Fruit fly (Drosophila melanogaster): ENCODE measurements around the gene Gmd.

The Gmd gene

DNA sequence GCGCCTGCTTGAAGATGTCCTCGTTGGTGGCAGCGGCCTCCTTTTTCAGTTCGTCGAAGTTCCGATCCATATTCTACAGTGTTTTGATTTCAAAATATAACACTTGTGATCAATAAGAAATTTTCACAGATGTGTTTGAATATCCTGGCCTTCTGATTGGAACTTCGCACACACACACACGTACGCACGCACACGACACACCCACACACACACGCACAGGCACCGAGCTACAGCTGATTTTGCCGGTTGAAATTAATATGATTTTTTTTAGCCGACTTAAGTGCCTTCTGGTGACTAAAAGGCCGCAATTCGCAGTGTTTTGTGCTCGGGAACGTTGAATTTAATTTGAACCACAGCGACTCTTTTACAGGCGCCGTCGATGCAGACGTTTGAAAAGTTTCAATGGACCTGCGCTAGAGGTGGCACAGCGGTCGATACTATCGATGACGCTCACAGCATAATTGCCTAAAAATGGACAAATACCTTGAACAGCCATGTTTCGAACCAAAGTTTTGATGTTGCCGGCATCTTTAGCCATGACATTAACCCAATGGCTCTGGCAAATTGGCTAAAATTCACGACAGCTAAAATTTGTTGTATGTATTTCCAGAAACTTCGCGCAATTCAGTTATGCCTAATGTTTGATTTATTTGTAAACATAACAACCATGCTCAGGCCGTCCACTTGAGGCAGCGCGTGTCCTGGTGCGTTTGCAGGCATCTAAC is 32.6 kb upstream of the Gmd start, which contains the start of gene Rtnl1 (continued):
- no peak for TF ChIP-seq CG17568 (GFP tag; optimal IDR thresholded peaks at IDR 0.05)
- TF ChIP-seq fd102C (GFP tag; optimal IDR thresholded peaks at IDR 0.05), result no peak
- TF ChIP-seq gt (GFP tag; IDR thresholded peaks at IDR 0.05), result no peak
- TF ChIP-seq jumu (GFP tag; optimal IDR thresholded peaks at IDR 0.05), result peak; percentile 72
- peak; percentile 11 for TF ChIP-seq ind (GFP tag; optimal IDR thresholded peaks at IDR 0.05)
- TF ChIP-seq Doc2 (GFP tag; IDR thresholded peaks at IDR 0.05), result no peak
- TF ChIP-seq corto (GFP tag; optimal IDR thresholded peaks at IDR 0.05), result no peak
- no peak for TF ChIP-seq CG1832 (GFP tag; optimal IDR thresholded peaks at IDR 0.05)
- TF ChIP-seq Meics (GFP tag; optimal IDR thresholded peaks at IDR 0.05), result no peak
- TF ChIP-seq Lpt (GFP tag; optimal IDR thresholded peaks at IDR 0.05), result no peak
- no peak for TF ChIP-seq Rx (GFP tag; IDR thresholded peaks at IDR 0.05)
- TF ChIP-seq wek (GFP tag; optimal IDR thresholded peaks at IDR 0.05), result no peak
- TF ChIP-seq B-H1 (GFP tag; IDR thresholded peaks at IDR 0.05), result no peak
- 0 out of 3 replicates have a peak, but pooled peaks have one; percentile 26 for TF ChIP-seq Aef1 (GFP tag; IDR thresholded peaks at IDR 0.05)
- no peak for TF ChIP-seq Fer2 (tag; optimal IDR thresholded peaks at IDR 0.05)
- TF ChIP-seq bcd (GFP tag; optimal IDR thresholded peaks at IDR 0.05), result no peak
- no peak for TF ChIP-seq D (optimal IDR thresholded peaks at IDR 0.05)
- no peak for TF ChIP-seq D (GFP tag; optimal IDR thresholded peaks at IDR 0.05)
- TF ChIP-seq CG32767 (GFP tag; IDR thresholded peaks at IDR 0.05), result no peak
- TF ChIP-seq CG16813 (GFP tag; IDR thresholded peaks at IDR 0.05; ENCODE audit: partially characterized antibody), result peak; percentile 93
- TF ChIP-seq CG7786 (GFP tag; optimal IDR thresholded peaks at IDR 0.05), result peak; percentile 29
- peak; percentile 80 for TF ChIP-seq CG9797 (GFP tag; optimal IDR thresholded peaks at IDR 0.05)

DNA sequence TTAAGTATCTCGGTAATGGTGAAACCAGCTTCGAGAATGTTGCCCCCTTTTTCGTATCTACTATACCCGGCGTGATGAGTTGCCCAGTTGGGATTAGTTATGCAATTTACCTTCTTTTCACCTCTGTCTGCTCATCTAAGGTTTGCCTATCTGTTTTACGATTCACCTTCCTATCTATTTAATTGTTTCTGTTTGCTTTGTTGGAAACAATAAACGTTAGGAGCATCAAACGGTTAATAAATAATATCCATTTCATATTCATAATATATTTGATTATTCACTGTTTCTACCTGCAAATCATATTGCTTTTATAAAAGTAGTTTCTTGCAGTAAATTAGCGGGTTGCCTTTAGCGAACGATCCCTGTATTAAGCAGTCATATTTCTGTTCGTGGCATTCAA is 30.4 kb upstream of the Gmd start:
- TF ChIP-seq Drgx (GFP tag; IDR thresholded peaks at IDR 0.05), result 0 out of 2 replicates have a peak, but pooled peaks have one; percentile 9
- no peak for TF ChIP-seq CG9437 (GFP tag; optimal IDR thresholded peaks at IDR 0.05)
- peak; percentile 17 for TF ChIP-seq sens (GFP tag)
- peak; percentile 20 for TF ChIP-seq CG3281 (GFP tag; optimal IDR thresholded peaks at IDR 0.05)
- TF ChIP-seq Dll (GFP tag; IDR thresholded peaks at IDR 0.05; ENCODE audit: partially characterized antibody), result no peak
- TF ChIP-seq ato (GFP tag; IDR thresholded peaks at IDR 0.05; ENCODE audit: partially characterized antibody), result no peak
- TF ChIP-seq Blimp-1 (GFP tag; optimal IDR thresholded peaks at IDR 0.05), result no peak
- no peak for TF ChIP-seq bab2 (GFP tag; optimal IDR thresholded peaks at IDR 0.05)
- no peak for TF ChIP-seq Bteb2 (GFP tag; optimal IDR thresholded peaks at IDR 0.05)
- TF ChIP-seq lab (GFP tag; optimal IDR thresholded peaks at IDR 0.05), result peak; percentile 21
- TF ChIP-seq CG2116 (GFP tag; optimal IDR thresholded peaks at IDR 0.05), result no peak
- peak; percentile 8; the same call in 1 of the 2 replicates for TF ChIP-seq Rfx (GFP tag; IDR thresholded peaks at IDR 0.05)
- no peak for TF ChIP-seq Dfd (GFP tag; optimal IDR thresholded peaks at IDR 0.05)
- no peak for TF ChIP-seq CG15479 (GFP tag; optimal IDR thresholded peaks at IDR 0.05)
- no peak for TF ChIP-seq CG31365 (tag; optimal IDR thresholded peaks at IDR 0.05)
- peak; percentile 7 for TF ChIP-seq Meics (GFP tag; optimal IDR thresholded peaks at IDR 0.05)
- no peak for TF ChIP-seq cato (GFP tag; optimal IDR thresholded peaks at IDR 0.05; ENCODE audit: borderline replicate concordance)
- TF ChIP-seq CG7928 (GFP tag; optimal IDR thresholded peaks at IDR 0.05), result no peak
- TF ChIP-seq onecut (GFP tag; IDR thresholded peaks at IDR 0.05), result no peak
- no peak for TF ChIP-seq Xbp1 (GFP tag; optimal IDR thresholded peaks at IDR 0.05)
- no peak for TF ChIP-seq nmo (GFP tag; optimal IDR thresholded peaks at IDR 0.05)
- TF ChIP-seq cwo (GFP tag; optimal IDR thresholded peaks at IDR 0.05), result peak; percentile 14
- no peak for TF ChIP-seq Scr (GFP tag; IDR thresholded peaks at IDR 0.05; ENCODE audit: partially characterized antibody)
- TF ChIP-seq CG11695 (GFP tag; IDR thresholded peaks at IDR 0.05), result 0 out of 3 replicates have a peak, but pooled peaks have one; percentile 18
- TF ChIP-seq bcd (GFP tag; optimal IDR thresholded peaks at IDR 0.05), result no peak
- peak in 1 of 2 experiments; percentile 43 for TF ChIP-seq Pdp1 (GFP tag; optimal IDR thresholded peaks at IDR 0.05)
- TF ChIP-seq CG12942 (GFP tag; optimal IDR thresholded peaks at IDR 0.05), result no peak
- peak; percentile 20; the same call in 1 of the 2 replicates for TF ChIP-seq CG9932 (GFP tag; IDR thresholded peaks at IDR 0.05)
- peak; percentile 24 for TF ChIP-seq CG2120 (GFP tag; optimal IDR thresholded peaks at IDR 0.05)

Measured in whole organism, embryonic.